Fruit fly (Drosophila melanogaster) whole organism: Measurements from ENCODE around the gene Grx1.
A peak's percentile ranks its signal among the peaks of the same experiment; 100 is the strongest.

Experiments
- CG8478 ChIP-seq: fragments of >200 bp; optimal IDR thresholded peaks from 2 replicates; lab custom pipeline; 2018; ENCODE audit warnings: inconsistent platforms
- Dll ChIP-seq: fragments of >200 bp; optimal IDR thresholded peaks from 2 replicates; lab custom pipeline; 2017
- EcR ChIP-seq, 2 experiments: fragments of >200 bp; optimal IDR thresholded peaks; 2 replicates each; lab custom pipeline; 2017; ENCODE audit warnings: missing biosample characterization in 2 of 2, missing genetic modification characterization in 2 of 2, missing genetic modification reagents in 2 of 2
- pan ChIP-seq: fragments of >200 bp; optimal IDR thresholded peaks from 2 replicates; lab custom pipeline; 2017
- psq ChIP-seq: fragments of >200 bp; optimal IDR thresholded peaks from 2 replicates; lab custom pipeline; 2017
- usp ChIP-seq: fragments of >200 bp; optimal IDR thresholded peaks from 2 replicates; lab custom pipeline; 2017; ENCODE audit warnings: missing biosample characterization, missing genetic modification characterization, mixed read lengths

DNA sequence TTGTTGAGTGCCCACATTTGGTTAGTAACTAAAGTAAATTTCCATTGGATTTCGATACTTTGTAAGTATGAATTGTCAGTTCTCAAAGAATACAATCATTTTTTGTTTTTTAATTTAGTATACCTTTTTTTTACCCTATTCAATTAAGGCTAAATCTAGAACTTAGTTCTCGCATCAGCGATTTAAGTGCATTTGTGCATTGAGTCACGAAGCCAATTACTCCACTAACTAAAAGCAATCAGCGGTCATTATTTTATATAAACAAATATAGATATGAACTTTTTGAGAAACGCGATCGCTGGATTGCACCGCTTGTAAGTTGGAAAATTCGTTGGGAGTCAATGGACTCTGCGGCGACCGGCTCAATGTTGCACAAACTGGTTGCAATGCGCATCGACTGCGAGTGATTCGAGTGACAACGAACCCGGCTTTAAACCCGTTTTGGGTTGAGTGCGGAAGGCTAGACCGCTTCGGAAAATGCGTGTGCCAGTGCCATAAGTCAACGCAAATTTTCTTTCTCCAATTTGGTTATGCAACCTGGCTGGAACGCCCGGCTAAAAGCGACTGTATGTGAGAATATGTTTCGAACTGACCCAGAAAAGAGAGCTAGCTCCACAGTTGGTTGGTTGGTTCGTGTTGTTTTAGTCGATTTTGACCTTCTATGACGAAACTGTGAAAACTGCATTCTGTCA is 45.0 kb upstream of the Grx1 start:
- TF ChIP-seq psq: no peak
- TF ChIP-seq EcR (GFP tag; optimal IDR thresholded peaks at IDR 0.05; lab: Kevin White, UChicago): peak; percentile 15 to 85
- TF ChIP-seq usp: no peak
- no peak for TF ChIP-seq Dll (lab: Kevin White, UChicago)
- no peak for TF ChIP-seq pan (lab: Kevin White, UChicago)
- no peak for TF ChIP-seq CG8478 (lab: Kevin White, UChicago)
